Fruit fly (Drosophila melanogaster) whole organism, embryonic: Measurements from ENCODE around the gene Hs6st.
A peak's percentile ranks its signal among the peaks of the same experiment; 100 is the strongest.

Experiments used
- Asciz ChIP-seq: fragments of 200-800 bp; sonication (Bioruptor generic); optimal IDR thresholded peaks from 2 replicates; lab custom pipeline; 2017; ENCODE audit warnings: missing biosample characterization, mild to moderate bottlenecking, missing genetic modification characterization, missing genetic modification reagents
- Bdp1 ChIP-seq: fragments of 200-800 bp; sonication (Bioruptor generic); optimal IDR thresholded peaks from 3 replicates; lab custom pipeline; 2016; ENCODE audit warnings: missing biosample characterization, missing genetic modification characterization
- BtbVII ChIP-seq: fragments of 200-800 bp; sonication (Bioruptor generic); optimal IDR thresholded peaks from 3 replicates; lab custom pipeline; 2017; ENCODE audit warnings: missing biosample characterization, mild to moderate bottlenecking, missing genetic modification characterization
- CG10147 ChIP-seq: fragments of 200-800 bp; sonication (Bioruptor generic); optimal IDR thresholded peaks from 2 replicates; lab custom pipeline; 2019; ENCODE audit warnings: missing biosample characterization, mild to moderate bottlenecking, missing genetic modification characterization, moderate library complexity
- CG11723 ChIP-seq: fragments of 200-800 bp; sonication (Bioruptor generic); optimal IDR thresholded peaks from 2 replicates; lab custom pipeline; 2017; ENCODE audit warnings: missing biosample characterization, mild to moderate bottlenecking, missing genetic modification characterization
- CG12391 ChIP-seq: fragments of 200-800 bp; sonication (Bioruptor generic); optimal IDR thresholded peaks from 3 replicates; lab custom pipeline; 2018; ENCODE audit warnings: missing biosample characterization, mild to moderate bottlenecking, missing genetic modification characterization, moderate library complexity
- CG12659 ChIP-seq: fragments of 200-800 bp; sonication (Bioruptor generic); optimal IDR thresholded peaks from 3 replicates; lab custom pipeline; 2017; ENCODE audit warnings: mild to moderate bottlenecking, missing biosample characterization, missing genetic modification reagents, missing genetic modification characterization
- CG14710 ChIP-seq: fragments of 200-800 bp; sonication (Bioruptor generic); optimal IDR thresholded peaks from 3 replicates; lab custom pipeline; 2019; ENCODE audit warnings: missing biosample characterization, mild to moderate bottlenecking, missing genetic modification characterization, moderate library complexity
- CG15073 ChIP-seq: fragments of 200-800 bp; sonication (Bioruptor generic); optimal IDR thresholded peaks from 2 replicates; lab custom pipeline; 2016; ENCODE audit warnings: missing biosample characterization, missing genetic modification characterization
- CG15479 ChIP-seq: fragments of 200-800 bp; sonication (Bioruptor generic); optimal IDR thresholded peaks from 3 replicates; lab custom pipeline; 2019; ENCODE audit warnings: missing biosample characterization, mild to moderate bottlenecking, missing genetic modification characterization, moderate library complexity
- CG2712 ChIP-seq: fragments of 200-800 bp; optimal IDR thresholded peaks from 3 replicates; lab custom pipeline; 2019; ENCODE audit warnings: missing biosample characterization, mild to moderate bottlenecking, missing genetic modification characterization, moderate library complexity
- CG31441 ChIP-seq: fragments of 200-800 bp; sonication (Bioruptor generic); IDR thresholded peaks from 2 replicates; pipeline ENCODE4 v1.3.6; 2022; ENCODE audit warnings: missing biosample characterization, missing genetic modification characterization
- CG3838 ChIP-seq: fragments of 200-800 bp; sonication (Bioruptor generic); optimal IDR thresholded peaks from 3 replicates; lab custom pipeline; 2016; ENCODE audit warnings: missing biosample characterization, missing genetic modification characterization
- CG3847 ChIP-seq: fragments of 200-800 bp; sonication (Bioruptor generic); IDR thresholded peaks from 2 replicates; pipeline ENCODE4 v1.3.6; 2022; ENCODE audit warnings: missing biosample characterization, missing genetic modification characterization
- CG6765 ChIP-seq: fragments of 200-800 bp; sonication (Bioruptor generic); optimal IDR thresholded peaks from 3 replicates; lab custom pipeline; 2017; ENCODE audit warnings: missing biosample characterization, mild to moderate bottlenecking, missing genetic modification characterization
- CG9727 ChIP-seq: fragments of 200-800 bp; sonication (Bioruptor generic); optimal IDR thresholded peaks from 3 replicates; lab custom pipeline; 2017; ENCODE audit warnings: missing biosample characterization, mild to moderate bottlenecking, missing genetic modification characterization
- CG9817 ChIP-seq: fragments of 200-800 bp; sonication (Bioruptor generic); optimal IDR thresholded peaks from 2 replicates; lab custom pipeline; 2018; ENCODE audit warnings: missing biosample characterization, mild to moderate bottlenecking, missing genetic modification characterization, moderate library complexity
- CoRest ChIP-seq: fragments of 200-800 bp; sonication (Bioruptor generic); optimal IDR thresholded peaks from 3 replicates; lab custom pipeline; 2018; ENCODE audit warnings: missing biosample characterization, mild to moderate bottlenecking, missing genetic modification characterization, moderate library complexity
- Deaf1 ChIP-seq: fragments of 200-800 bp; optimal IDR thresholded peaks from 3 replicates; lab custom pipeline; 2019; ENCODE audit warnings: missing biosample characterization, mild to moderate bottlenecking, missing genetic modification characterization, moderate library complexity
- Doc2 ChIP-seq: fragments of 200-800 bp; sonication (Bioruptor generic); IDR thresholded peaks from 2 replicates; pipeline ENCODE4 v1.3.6; 2022; ENCODE audit warnings: missing biosample characterization, missing genetic modification characterization
- Lpt ChIP-seq: fragments of >200 bp; optimal IDR thresholded peaks from 2 replicates; lab custom pipeline; 2018; ENCODE audit warnings: missing biosample characterization, missing genetic modification characterization
- MBD-R2 ChIP-seq: fragments of 200-800 bp; sonication (Bioruptor generic); IDR thresholded peaks from 2 replicates; pipeline ENCODE4 v1.3.6; 2022; ENCODE audit warnings: missing biosample characterization, missing genetic modification characterization
- Mad ChIP-seq: fragments of 200-800 bp; sonication (Bioruptor generic); optimal IDR thresholded peaks from 2 replicates; lab custom pipeline; 2016; ENCODE audit warnings: missing biosample characterization, missing genetic modification characterization
- Med ChIP-seq: fragments of 200-800 bp; sonication (Bioruptor generic); peaks from one replicate; lab custom pipeline; 2016; ENCODE audit warnings: missing biosample characterization, missing genetic modification characterization, mild to moderate bottlenecking, inconsistent platforms, moderate library complexity
- Myb ChIP-seq: fragments of 200-800 bp; sonication (Bioruptor generic); optimal IDR thresholded peaks from 2 replicates; lab custom pipeline; 2016; ENCODE audit warnings: missing biosample characterization, missing genetic modification characterization
- Nf-YB ChIP-seq: fragments of 200-800 bp; sonication (Bioruptor generic); optimal IDR thresholded peaks from 3 replicates; lab custom pipeline; 2019; ENCODE audit warnings: missing biosample characterization, mild to moderate bottlenecking, missing genetic modification characterization, moderate library complexity
- Optix ChIP-seq: fragments of 200-800 bp; sonication (Bioruptor generic); IDR thresholded peaks from 3 replicates; pipeline ENCODE4 v1.3.6; 2022; ENCODE audit warnings: missing biosample characterization, missing genetic modification characterization
- Sry-δ ChIP-seq: fragments of 200-800 bp; sonication (Bioruptor generic); optimal IDR thresholded peaks from 2 replicates; lab custom pipeline; 2016; ENCODE audit warnings: missing biosample characterization, missing genetic modification characterization
- Stat92E ChIP-seq, 3 experiments: fragments of >200 bp in 2 of 3; fragments of 200-800 bp in 1 of 3; sonication (Bioruptor generic) in 1 of 3; optimal IDR thresholded peaks; 2 replicates each; lab custom pipeline; 2017 to 2019; ENCODE audit warnings: missing biosample characterization in 3 of 3, missing genetic modification characterization in 3 of 3, mild to moderate bottlenecking in 1 of 3, moderate library complexity in 1 of 3
- Xbp1 ChIP-seq: fragments of 200-800 bp; sonication (Bioruptor generic); optimal IDR thresholded peaks from 3 replicates; lab custom pipeline; 2016; ENCODE audit warnings: missing biosample characterization, mild to moderate bottlenecking, missing genetic modification characterization
- bab2 ChIP-seq: fragments of 200-800 bp; sonication (Bioruptor generic); optimal IDR thresholded peaks from 2 replicates; lab custom pipeline; 2016; ENCODE audit warnings: missing biosample characterization, missing genetic modification characterization
- bbx ChIP-seq: fragments of 200-800 bp; sonication (Bioruptor generic); IDR thresholded peaks from 2 replicates; pipeline ENCODE4 v1.3.6; 2022; ENCODE audit warnings: missing biosample characterization, missing genetic modification characterization; ENCODE audit not compliant: partially characterized antibody
- cad ChIP-seq: fragments of >200 bp; optimal IDR thresholded peaks from 2 replicates; lab custom pipeline; 2017; ENCODE audit warnings: missing biosample characterization, missing genetic modification characterization
- crol ChIP-seq: fragments of 200-800 bp; sonication (Bioruptor generic); IDR thresholded peaks from 2 replicates; pipeline ENCODE4 v1.3.6; 2022; ENCODE audit warnings: missing biosample characterization, missing genetic modification characterization
- crp ChIP-seq, 2 experiments: fragments of 200-800 bp; sonication (Bioruptor generic); optimal IDR thresholded peaks; 2 replicates in 1 of 2; 3 replicates in 1 of 2; lab custom pipeline; 2017; ENCODE audit warnings: missing biosample characterization in 2 of 2, missing genetic modification characterization in 2 of 2, mild to moderate bottlenecking in 1 of 2, moderate library complexity in 1 of 2
- dysf ChIP-seq: fragments of 200-800 bp; sonication (Bioruptor generic); IDR thresholded peaks from 3 replicates; pipeline ENCODE4 v1.3.6; 2022; ENCODE audit warnings: missing biosample characterization, missing genetic modification characterization
- fd64A ChIP-seq: fragments of 200-800 bp; sonication (Bioruptor generic); optimal IDR thresholded peaks from 3 replicates; lab custom pipeline; 2018; ENCODE audit warnings: missing biosample characterization, mild to moderate bottlenecking, missing genetic modification characterization
- fru ChIP-seq: fragments of >200 bp; optimal IDR thresholded peaks from 2 replicates; lab custom pipeline; 2017
- gsb-n ChIP-seq: fragments of 200-800 bp; sonication (Bioruptor generic); optimal IDR thresholded peaks from 3 replicates; lab custom pipeline; 2018; ENCODE audit warnings: missing biosample characterization, mild to moderate bottlenecking, missing genetic modification characterization
- lbe ChIP-seq: fragments of 200-800 bp; sonication (Bioruptor generic); optimal IDR thresholded peaks from 2 replicates; lab custom pipeline; 2016; ENCODE audit warnings: missing biosample characterization, mild to moderate bottlenecking, missing genetic modification characterization
- peb ChIP-seq: fragments of 200-800 bp; sonication (Bioruptor generic); IDR thresholded peaks from 2 replicates; pipeline ENCODE4 v1.3.6; 2022; ENCODE audit warnings: missing biosample characterization, missing genetic modification characterization
- pum ChIP-seq: fragments of 200-800 bp; sonication (Bioruptor generic); optimal IDR thresholded peaks from 2 replicates; lab custom pipeline; 2016; ENCODE audit warnings: missing biosample characterization, missing genetic modification characterization
- pzg ChIP-seq: fragments of 200-800 bp; sonication (Bioruptor generic); optimal IDR thresholded peaks from 3 replicates; lab custom pipeline; 2018; ENCODE audit warnings: missing biosample characterization, mild to moderate bottlenecking, missing genetic modification characterization, moderate library complexity
- sens-2 ChIP-seq: fragments of 200-800 bp; sonication (Bioruptor generic); IDR thresholded peaks from 2 replicates; pipeline ENCODE4 v1.3.6; 2022; ENCODE audit warnings: missing biosample characterization, missing genetic modification characterization
- shn ChIP-seq: fragments of 200-800 bp; sonication (Bioruptor generic); optimal IDR thresholded peaks from 3 replicates; lab custom pipeline; 2016; ENCODE audit warnings: missing biosample characterization, missing genetic modification characterization
- slp2 ChIP-seq: fragments of 200-800 bp; sonication (Bioruptor generic); optimal IDR thresholded peaks from 2 replicates; lab custom pipeline; 2016; ENCODE audit warnings: missing biosample characterization, missing genetic modification characterization
- stwl ChIP-seq: fragments of 200-800 bp; sonication (Bioruptor generic); optimal IDR thresholded peaks from 3 replicates; lab custom pipeline; 2018; ENCODE audit warnings: missing biosample characterization, mild to moderate bottlenecking, missing genetic modification characterization, moderate library complexity
- tap ChIP-seq: fragments of 200-800 bp; optimal IDR thresholded peaks from 3 replicates; lab custom pipeline; 2019; ENCODE audit warnings: missing biosample characterization, mild to moderate bottlenecking, missing genetic modification characterization, moderate library complexity
- tna ChIP-seq: fragments of 200-800 bp; sonication (Bioruptor generic); IDR thresholded peaks from 2 replicates; pipeline ENCODE4 v1.3.6; 2022; ENCODE audit warnings: missing biosample characterization, missing genetic modification characterization; ENCODE audit not compliant: partially characterized antibody
- trh ChIP-seq: fragments of 200-800 bp; sonication (Bioruptor generic); optimal IDR thresholded peaks from 2 replicates; lab custom pipeline; 2016; ENCODE audit warnings: missing biosample characterization, missing genetic modification characterization
- yki ChIP-seq: fragments of >200 bp; optimal IDR thresholded peaks from 3 replicates; lab custom pipeline; 2018

Hs6st gene

dm6 chr3R:19879470-19880052 is 128.8 kb downstream of the Hs6st start, which contains the start of gene Ask1 (continued):
- TF ChIP-seq CG12391 (tag; lab: Kevin White, UChicago) (no peak), crp (GFP tag; optimal IDR thresholded peaks at IDR 0.05; lab: Kevin White, UChicago) (no peak), cad (GFP tag; lab: Kevin White, UChicago) (no peak), bbx (0 out of 2 replicates have a peak, but pooled peaks have one; percentile 32), Deaf1 (no peak), BtbVII (GFP tag; lab: Kevin White, UChicago) (no peak), CG9727 (no peak), CoRest (tag; lab: Kevin White, UChicago) (no peak), Sry-δ (GFP tag; lab: Kevin White, UChicago) (no peak), tna (GFP tag; lab: Robert Waterston, UW) (no peak; the same call in 1 of the 2 replicates), CG6765 (GFP tag; lab: Kevin White, UChicago) (no peak), pum (no peak), Xbp1 (GFP tag; lab: Kevin White, UChicago) (no peak), CG9817 (tag; lab: Kevin White, UChicago) (no peak), Nf-YB (GFP tag; lab: Kevin White, UChicago) (no peak), Bdp1 (GFP tag; lab: Kevin White, UChicago) (no peak), CG11723 (GFP tag; lab: Kevin White, UChicago) (no peak), CG15073 (GFP tag; lab: Kevin White, UChicago) (peak; percentile 78), Optix (no peak), CG14710 (peak; percentile 13), bab2 (GFP tag; lab: Kevin White, UChicago) (no peak), crol (GFP tag; lab: Robert Waterston, UW) (no peak), peb (GFP tag; lab: Robert Waterston, UW) (no peak), dysf (GFP tag; lab: Robert Waterston, UW) (no peak), Doc2 (GFP tag; lab: Robert Waterston, UW) (no peak), CG3838 (GFP tag; lab: Kevin White, UChicago) (no peak), Lpt (GFP tag; lab: Kevin White, UChicago) (no peak), sens-2 (GFP tag; lab: Robert Waterston, UW) (no peak), CG2712 (tag; lab: Kevin White, UChicago) (peak; percentile 7), pzg (GFP tag; lab: Kevin White, UChicago) (peak; percentile 65), Stat92E (GFP tag; optimal IDR thresholded peaks at IDR 0.05; lab: Kevin White, UChicago) (no peak), Asciz (no peak), tap (tag; lab: Kevin White, UChicago) (no peak), CG12659 (GFP tag; lab: Kevin White, UChicago) (peak; percentile 18), yki (no peak), CG15479 (GFP tag; lab: Kevin White, UChicago) (no peak), slp2 (GFP tag; lab: Kevin White, UChicago) (no peak), Med (peak; percentile 70), Mad (no peak), stwl (tag; lab: Kevin White, UChicago) (peak; percentile 11), fd64A (GFP tag; lab: Kevin White, UChicago) (no peak), trh (GFP tag; lab: Kevin White, UChicago) (no peak), lbe (peak; percentile 53), Myb (no peak), CG3847 (GFP tag; lab: Robert Waterston, UW) (no peak), CG31441 (GFP tag; lab: Robert Waterston, UW) (no peak), shn (no peak), fru (lab: Kevin White, UChicago) (no peak), MBD-R2 (GFP tag; lab: Robert Waterston, UW) (peak; percentile 59), CG10147 (GFP tag; lab: Kevin White, UChicago) (no peak), gsb-n (tag; lab: Kevin White, UChicago) (no peak)
